Worm (Caenorhabditis elegans) whole organism, L3 larva: Measurements from ENCODE around the gene srh-264.

Source experiments
- R02D3.7 ChIP-seq: fragments of 150-350 bp; optimal IDR thresholded peaks from 2 replicates; lab custom pipeline; 2014; ENCODE audit warnings: missing biosample characterization, missing genetic modification characterization
- ZK546.5 ChIP-seq: sonication (generic microtip); optimal IDR thresholded peaks from 2 replicates; lab custom pipeline; 2017; ENCODE audit warnings: missing biosample characterization, missing genetic modification characterization
- aly-2 ChIP-seq: fragments of 150-350 bp; optimal IDR thresholded peaks from 2 replicates; lab custom pipeline; 2014; ENCODE audit warnings: missing biosample characterization, missing genetic modification characterization
- ama-1 ChIP-seq: fragments of 150-350 bp; optimal IDR thresholded peaks from 2 replicates; lab custom pipeline; 2018
- ceh-16 ChIP-seq: sonication (generic microtip); optimal IDR thresholded peaks from 2 replicates; lab custom pipeline; 2017; ENCODE audit warnings: missing biosample characterization, missing genetic modification characterization
- ceh-82 ChIP-seq: fragments of 150-350 bp; optimal IDR thresholded peaks from 2 replicates; lab custom pipeline; 2014; ENCODE audit warnings: missing biosample characterization, missing genetic modification characterization
- ceh-9 ChIP-seq: sonication (generic microtip); optimal IDR thresholded peaks from 2 replicates; lab custom pipeline; 2018; ENCODE audit warnings: missing biosample characterization, missing genetic modification characterization
- daf-12 ChIP-seq: fragments of 150-350 bp; optimal IDR thresholded peaks from 2 replicates; lab custom pipeline; 2014; ENCODE audit warnings: missing biosample characterization, missing genetic modification reagents, missing genetic modification characterization
- egl-27 ChIP-seq: sonication (generic microtip); optimal IDR thresholded peaks from 4 replicates; lab custom pipeline; 2017; ENCODE audit warnings: missing biosample characterization, missing genetic modification reagents, missing genetic modification characterization
- egl-5 ChIP-seq: fragments of 150-350 bp; optimal IDR thresholded peaks from 2 replicates; lab custom pipeline; 2017; ENCODE audit warnings: missing biosample characterization, missing genetic modification reagents, missing genetic modification characterization, inconsistent platforms
- elt-2 ChIP-seq: sonication (generic microtip); optimal IDR thresholded peaks from 2 replicates; lab custom pipeline; 2016; ENCODE audit warnings: missing genetic modification reagents, mild to moderate bottlenecking, missing genetic modification characterization, missing compliant biosample characterization
- eor-1 ChIP-seq, 2 experiments: fragments of 150-350 bp; optimal IDR thresholded peaks; 2 replicates each; lab custom pipeline; 2014 to 2018; ENCODE audit warnings: missing biosample characterization in 2 of 2, missing genetic modification characterization in 2 of 2
- fkh-10 ChIP-seq: sonication (generic microtip); optimal IDR thresholded peaks from 2 replicates; lab custom pipeline; 2017; ENCODE audit warnings: missing biosample characterization, missing genetic modification reagents, missing genetic modification characterization
- fkh-2 ChIP-seq: fragments of 150-350 bp; optimal IDR thresholded peaks from 2 replicates; lab custom pipeline; 2014; ENCODE audit warnings: missing biosample characterization, missing genetic modification reagents, missing genetic modification characterization
- fos-1 ChIP-seq: fragments of 150-350 bp; optimal IDR thresholded peaks from 2 replicates; lab custom pipeline; 2014; ENCODE audit warnings: missing biosample characterization, missing genetic modification characterization
- hmg-11 ChIP-seq: sonication (generic microtip); optimal IDR thresholded peaks from 2 replicates; lab custom pipeline; 2016; ENCODE audit warnings: missing genetic modification characterization, missing compliant biosample characterization
- jun-1 ChIP-seq: fragments of 150-350 bp; optimal IDR thresholded peaks from 2 replicates; lab custom pipeline; 2014; ENCODE audit warnings: missing biosample characterization, missing genetic modification reagents, missing genetic modification characterization
- lin-15B ChIP-seq: fragments of 150-350 bp; optimal IDR thresholded peaks from 2 replicates; lab custom pipeline; 2014; ENCODE audit warnings: missing biosample characterization, missing genetic modification characterization
- lin-39 ChIP-seq: fragments of 150-350 bp; optimal IDR thresholded peaks from 2 replicates; lab custom pipeline; 2018; ENCODE audit warnings: missing biosample characterization, missing genetic modification reagents, missing genetic modification characterization
- mml-1 ChIP-seq: fragments of 150-350 bp; sonication (generic microtip); optimal IDR thresholded peaks from 3 replicates; lab custom pipeline; 2014; ENCODE audit warnings: missing biosample characterization, missing genetic modification characterization
- nfya-1 ChIP-seq: sonication (generic microtip); optimal IDR thresholded peaks from 2 replicates; lab custom pipeline; 2017; ENCODE audit warnings: missing genetic modification characterization, mild to moderate bottlenecking, missing compliant biosample characterization, antibody characterized with exemption, moderate library complexity; ENCODE audit not compliant: insufficient read depth
- nhr-11 ChIP-seq: fragments of 150-350 bp; optimal IDR thresholded peaks from 2 replicates; lab custom pipeline; 2014; ENCODE audit warnings: missing biosample characterization, missing genetic modification characterization
- nhr-12 ChIP-seq: fragments of 150-350 bp; optimal IDR thresholded peaks from 2 replicates; lab custom pipeline; 2014; ENCODE audit warnings: missing biosample characterization, missing genetic modification characterization
- nhr-23 ChIP-seq: fragments of 150-350 bp; optimal IDR thresholded peaks from 2 replicates; lab custom pipeline; 2014; ENCODE audit warnings: missing biosample characterization, missing genetic modification reagents, missing genetic modification characterization
- nhr-237 ChIP-seq: fragments of 150-350 bp; optimal IDR thresholded peaks from 2 replicates; lab custom pipeline; 2014; ENCODE audit warnings: missing biosample characterization, missing genetic modification characterization
- nhr-25 ChIP-seq: sonication (generic microtip); optimal IDR thresholded peaks from 2 replicates; lab custom pipeline; 2017; ENCODE audit warnings: missing biosample characterization, missing genetic modification characterization
- nhr-43 ChIP-seq: sonication (generic microtip); optimal IDR thresholded peaks from 2 replicates; lab custom pipeline; 2016; ENCODE audit warnings: mild to moderate bottlenecking, missing genetic modification characterization, missing compliant biosample characterization; ENCODE audit not compliant: poor library complexity, severe bottlenecking
- nhr-67 ChIP-seq: fragments of 150-350 bp; optimal IDR thresholded peaks from 2 replicates; lab custom pipeline; 2014; ENCODE audit warnings: missing biosample characterization, missing genetic modification characterization
- nhr-76 ChIP-seq: fragments of 150-350 bp; sonication (generic microtip); optimal IDR thresholded peaks from 5 replicates; lab custom pipeline; 2014; ENCODE audit warnings: missing biosample characterization, missing genetic modification characterization
- nhr-77 ChIP-seq: fragments of 150-350 bp; optimal IDR thresholded peaks from 2 replicates; lab custom pipeline; 2014; ENCODE audit warnings: missing biosample characterization, missing genetic modification characterization
- pha-4 ChIP-seq: fragments of 150-350 bp; optimal IDR thresholded peaks from 2 replicates; lab custom pipeline; 2014; ENCODE audit warnings: missing biosample characterization, missing genetic modification reagents, missing genetic modification characterization
- pqm-1 ChIP-seq: fragments of 150-350 bp; optimal IDR thresholded peaks from 2 replicates; lab custom pipeline; 2017; ENCODE audit warnings: missing biosample characterization, missing genetic modification characterization, inconsistent platforms
- skn-1 ChIP-seq: fragments of 150-350 bp; optimal IDR thresholded peaks from 2 replicates; lab custom pipeline; 2014; ENCODE audit warnings: missing biosample characterization, missing genetic modification characterization
- snpc-4 ChIP-seq: fragments of 150-350 bp; optimal IDR thresholded peaks from 2 replicates; lab custom pipeline; 2014; ENCODE audit warnings: missing biosample characterization, missing genetic modification characterization
- tbx-2 ChIP-seq: sonication (generic microtip); optimal IDR thresholded peaks from 2 replicates; lab custom pipeline; 2016; ENCODE audit warnings: mild to moderate bottlenecking, missing genetic modification characterization, missing compliant biosample characterization
- unc-62 ChIP-seq: fragments of 150-350 bp; sonication (generic microtip); optimal IDR thresholded peaks from 4 replicates; lab custom pipeline; 2014; ENCODE audit warnings: missing biosample characterization, missing genetic modification reagents, missing genetic modification characterization
- ztf-11 ChIP-seq: fragments of 150-350 bp; optimal IDR thresholded peaks from 2 replicates; lab custom pipeline; 2014; ENCODE audit warnings: missing biosample characterization, missing genetic modification characterization
- ztf-4 ChIP-seq: fragments of 150-350 bp; optimal IDR thresholded peaks from 2 replicates; lab custom pipeline; 2014; ENCODE audit warnings: missing biosample characterization, missing genetic modification characterization

srh-264 gene

DNA sequence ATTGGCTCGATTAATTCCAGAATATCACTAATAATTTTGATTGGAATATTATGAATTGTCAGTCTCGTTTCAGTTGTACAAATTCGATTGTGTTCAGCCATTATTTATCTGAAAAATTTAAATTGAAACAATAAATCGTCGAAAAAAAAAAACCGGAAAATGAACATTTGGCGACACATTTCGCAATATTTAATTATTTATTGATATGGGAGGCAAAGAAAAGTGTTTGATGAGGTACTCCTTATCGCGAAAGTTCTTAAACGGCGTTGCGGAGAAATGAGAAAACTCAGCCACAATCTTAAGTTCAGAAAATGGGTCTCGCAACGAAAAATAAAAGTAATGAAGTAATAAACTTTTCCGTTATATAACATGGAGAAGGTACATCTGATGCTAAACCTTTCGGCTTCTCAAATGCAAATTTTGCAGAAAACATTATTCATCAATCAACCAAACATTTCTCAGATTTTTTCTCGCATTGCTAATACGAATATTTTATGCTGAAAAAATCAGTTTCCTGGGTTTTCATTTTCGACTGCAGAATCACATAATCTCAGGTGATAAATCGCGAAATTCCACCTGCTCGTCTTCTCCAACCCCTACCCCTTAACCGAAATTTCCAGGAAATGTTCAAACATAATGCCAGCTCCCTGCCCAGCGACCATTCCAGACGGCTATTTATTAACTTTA, 14.1 kb upstream of the srh-264 start, which contains the start of the genes T06E6.15 and sri-7:
Gene T06E6.15, minus strand, starts transcription at position 101 of the 687 bp plus-strand sequence.
Gene sri-7, plus strand, starts transcription at position 637 of the 687 bp plus-strand sequence.
- no peak for TF ChIP-seq lin-15B

DNA sequence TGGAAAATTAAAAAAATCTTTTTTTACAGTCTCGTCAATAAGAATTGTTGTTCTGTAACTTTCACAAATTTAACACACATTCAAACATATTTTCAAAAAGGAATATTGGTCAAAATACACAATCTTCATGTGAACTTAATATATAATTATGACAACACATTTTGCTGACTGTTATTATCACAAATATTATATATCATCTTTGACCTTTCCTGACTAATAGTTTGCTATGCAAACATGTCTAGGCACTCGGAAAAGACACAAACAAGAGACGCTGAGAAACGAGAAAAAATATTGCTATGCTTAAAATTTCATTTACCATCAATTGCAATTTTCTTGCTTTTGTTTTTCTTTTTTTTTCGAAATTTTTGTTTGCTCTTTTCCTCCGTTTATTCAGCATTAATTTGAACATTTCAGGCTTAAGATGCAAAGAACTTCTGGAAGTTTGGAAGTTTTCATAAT, 12.1 kb upstream of the srh-264 start, which contains the start of gene fbxa-135:
Gene fbxa-135, plus strand, starts transcription at position 409 of the 459 bp plus-strand sequence.
- TF ChIP-seq nhr-237 (tag; lab: Kevin White, UChicago): no peak
- peak; percentile 41 for TF ChIP-seq pha-4
- TF ChIP-seq ama-1: no peak
- no peak for TF ChIP-seq fkh-2 (tag; lab: Kevin White, UChicago)
- no peak for TF ChIP-seq nhr-11 (tag; lab: Kevin White, UChicago)
- no peak for TF ChIP-seq jun-1 (tag; lab: Kevin White, UChicago)

DNA sequence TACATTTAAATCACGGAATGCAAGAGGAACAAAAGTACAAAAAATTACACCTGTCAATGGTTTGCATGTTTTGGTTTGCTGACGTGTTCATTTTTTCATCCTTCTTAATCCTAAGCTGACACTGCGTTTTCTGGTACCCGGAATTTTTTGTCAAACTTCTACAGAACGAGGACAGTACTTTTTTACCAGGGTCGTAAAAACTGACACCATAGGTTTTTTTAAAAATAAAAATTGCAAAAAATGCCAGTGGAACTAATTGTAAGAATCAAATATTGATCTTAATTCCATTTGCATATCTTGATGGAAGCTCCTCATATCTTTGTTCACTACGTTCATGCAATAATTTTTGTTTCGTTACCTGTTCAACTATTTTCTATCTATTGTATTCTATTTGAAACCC, 9.1 kb upstream of the srh-264 start, which contains the start of gene srh-258:
Gene srh-258, plus strand, starts transcription at position 301 of the 400 bp plus-strand sequence.
- TF ChIP-seq ZK546.5 (no peak), aly-2 (tag; lab: Kevin White, UChicago) (no peak), nhr-25 (tag; lab: Kevin White, UChicago) (no peak), ceh-9 (tag; lab: Kevin White, UChicago) (no peak), egl-27 (tag; lab: Kevin White, UChicago) (no peak), ceh-82 (tag; lab: Kevin White, UChicago) (no peak), fkh-10 (GFP tag; lab: Kevin White, UChicago) (no peak), lin-15B (no peak), jun-1 (tag; lab: Kevin White, UChicago) (no peak)

DNA sequence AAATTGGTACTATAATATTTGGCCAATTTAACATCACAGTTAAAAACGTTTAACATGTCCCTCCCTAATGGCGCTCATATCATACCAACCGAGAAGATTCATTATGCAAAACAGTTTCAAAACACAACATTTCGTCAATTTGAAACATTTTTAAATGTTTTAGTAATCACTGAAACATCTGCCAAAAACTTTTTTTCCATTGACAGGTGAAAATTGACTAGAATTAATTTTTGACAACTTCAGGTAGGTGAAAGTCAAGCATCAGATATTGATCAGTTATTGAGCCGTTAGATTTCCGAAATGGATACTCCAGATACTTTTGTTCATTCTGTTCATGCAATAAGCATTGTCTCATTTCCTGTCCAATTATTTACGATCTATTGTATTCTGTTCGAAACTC, 7.0 kb upstream of the srh-264 start, which contains the start of gene srh-257:
Gene srh-257, plus strand, starts transcription at position 301 of the 400 bp plus-strand sequence.
- TF ChIP-seq jun-1 (tag; lab: Kevin White, UChicago) (no peak), lin-39 (tag; lab: Kevin White, UChicago) (no peak), ceh-9 (tag; lab: Kevin White, UChicago) (no peak), ztf-11 (no peak), ama-1 (no peak), R02D3.7 (tag; lab: Kevin White, UChicago) (no peak), ZK546.5 (no peak), ceh-16 (no peak), aly-2 (tag; lab: Kevin White, UChicago) (no peak), pqm-1 (tag; lab: Kevin White, UChicago) (no peak), snpc-4 (tag; lab: Kevin White, UChicago) (no peak), nhr-43 (no peak)

DNA sequence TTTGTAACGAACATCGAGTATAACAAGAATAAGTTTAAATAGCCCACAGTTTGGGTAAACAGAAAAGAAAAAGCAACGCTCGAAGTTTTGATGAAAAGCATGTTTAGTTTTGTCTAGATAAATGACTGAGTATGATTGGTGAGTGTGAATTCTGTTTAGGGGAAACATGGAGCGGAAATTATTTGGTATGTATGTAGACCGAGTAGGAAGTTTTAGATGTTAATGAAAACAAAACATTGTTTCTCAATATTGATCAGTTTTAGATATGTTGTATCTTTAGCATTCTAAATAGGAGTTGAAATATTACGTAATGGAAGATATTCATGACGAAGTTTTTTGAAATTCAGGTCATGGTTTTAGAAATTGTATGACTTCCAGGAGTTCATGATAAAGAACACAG, 1.3 kb upstream of the srh-264 start, which contains the start of gene srbc-63:
Gene srbc-63, minus strand, starts transcription at position 101 of the 400 bp plus-strand sequence.
- TF ChIP-seq elt-2 (tag; lab: Kevin White, UChicago) (no peak), skn-1 (tag; lab: Kevin White, UChicago) (no peak), R02D3.7 (tag; lab: Kevin White, UChicago) (no peak), egl-27 (tag; lab: Kevin White, UChicago) (no peak), tbx-2 (tag; lab: Kevin White, UChicago) (no peak), ztf-4 (tag; lab: Kevin White, UChicago) (no peak), nhr-23 (no peak), fkh-2 (tag; lab: Kevin White, UChicago) (no peak), nhr-11 (tag; lab: Kevin White, UChicago) (no peak), fos-1 (no peak), ceh-82 (tag; lab: Kevin White, UChicago) (no peak), nhr-67 (tag; lab: Kevin White, UChicago) (no peak), jun-1 (tag; lab: Kevin White, UChicago) (no peak), nhr-76 (tag; lab: Kevin White, UChicago) (no peak), egl-5 (tag; lab: Kevin White, UChicago) (no peak)

DNA sequence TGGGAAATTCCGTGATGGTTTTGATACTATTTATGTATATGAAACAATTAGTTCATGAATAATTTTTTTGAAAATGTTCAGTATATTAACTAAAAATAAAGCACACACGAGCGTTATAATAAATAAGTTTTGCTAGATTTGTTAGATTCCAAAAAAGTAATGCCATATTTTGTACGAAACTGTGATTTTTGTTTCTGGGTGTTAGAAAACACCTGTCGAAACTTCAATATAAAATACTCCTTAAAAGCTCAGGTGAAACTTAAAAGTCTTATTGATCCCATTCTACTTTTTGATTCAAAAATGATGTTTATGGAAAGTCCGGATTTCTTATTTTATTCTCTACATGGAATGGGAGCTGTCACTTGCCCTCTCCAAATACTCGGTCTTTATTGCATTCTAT, 2.0 kb downstream of the srh-264 start, which contains the start of gene srh-265:
Gene srh-265, plus strand, starts transcription at position 301 of the 400 bp plus-strand sequence.
- TF ChIP-seq ztf-11 (no peak), ztf-4 (tag; lab: Kevin White, UChicago) (no peak), nfya-1 (tag; lab: Kevin White, UChicago) (no peak), daf-12 (no peak), nhr-12 (no peak), jun-1 (tag; lab: Kevin White, UChicago) (no peak), nhr-77 (no peak), nhr-76 (tag; lab: Kevin White, UChicago) (no peak), mml-1 (no peak), fkh-10 (GFP tag; lab: Kevin White, UChicago) (no peak), pha-4 (no peak), hmg-11 (tag; lab: Kevin White, UChicago) (no peak), fos-1 (no peak), unc-62 (GFP tag; lab: Kevin White, UChicago) (no peak), nhr-43 (no peak), nhr-23 (no peak), eor-1 (tag; optimal IDR thresholded peaks at IDR 0.05; lab: Kevin White, UChicago) (no peak), lin-15B (no peak)
